Worm (Caenorhabditis elegans): ENCODE results near the gene C43F9.5.

The C43F9.5 gene

ce11 chrIV:10593570-10593969 lies 3.0 kb upstream of the C43F9.5 start, which contains the start of gene C43F9.7:
Gene C43F9.7 (minus strand): TSS chrIV:10593670.
- TF ChIP-seq dsc-1 (tag; optimal IDR thresholded peaks at IDR 0.05) (peak; percentile 24), sup-37 (GFP tag; optimal IDR thresholded peaks at IDR 0.05) (no peak)

ce11 chrIV:10589072-10589471 lies 1.5 kb downstream of the C43F9.5 start, which contains the start of gene C43F9.4:
Gene C43F9.4 (minus strand): TSS chrIV:10589172.
- no peak for TF ChIP-seq rnt-1 (tag; optimal IDR thresholded peaks at IDR 0.05)
- no peak for TF ChIP-seq snu-23 (GFP tag; optimal IDR thresholded peaks at IDR 0.05)
- no peak for TF ChIP-seq nhr-12 (tag; optimal IDR thresholded peaks at IDR 0.05)

ce11 chrIV:10584237-10584636 lies 6.3 kb downstream of the C43F9.5 start, which contains the start of gene oac-8:
Gene oac-8 (plus strand): TSS chrIV:10584537.
- TF ChIP-seq nhr-77 (tag; optimal IDR thresholded peaks at IDR 0.05) (no peak), mef-2 (tag; optimal IDR thresholded peaks at IDR 0.05) (no peak), snu-23 (GFP tag; optimal IDR thresholded peaks at IDR 0.05) (no peak), nhr-12 (tag; optimal IDR thresholded peaks at IDR 0.05) (no peak), nhr-71 (tag; optimal IDR thresholded peaks at IDR 0.05) (no peak), mdl-1 (tag; optimal IDR thresholded peaks at IDR 0.05) (no peak), ets-5 (GFP tag; IDR thresholded peaks at IDR 0.05) (no peak), C16A3.4 (tag; optimal IDR thresholded peaks at IDR 0.05) (no peak), unc-62 (GFP tag; optimal IDR thresholded peaks at IDR 0.05) (no peak), vab-15 (tag; optimal IDR thresholded peaks at IDR 0.05) (no peak), dpl-1 (GFP tag; optimal IDR thresholded peaks at IDR 0.05) (no peak), aly-2 (tag; optimal IDR thresholded peaks at IDR 0.05) (no peak), alr-1 (tag; optimal IDR thresholded peaks at IDR 0.05; ENCODE audit: borderline replicate concordance) (no peak), fkh-4 (tag; optimal IDR thresholded peaks at IDR 0.05; ENCODE audit: borderline replicate concordance) (no peak), ceh-8 (GFP tag; optimal IDR thresholded peaks at IDR 0.05) (no peak), snpc-4 (tag; optimal IDR thresholded peaks at IDR 0.05) (no peak), ces-1 (GFP tag; optimal IDR thresholded peaks at IDR 0.05) (no peak), dsc-1 (tag; optimal IDR thresholded peaks at IDR 0.05) (no peak), lin-35 (GFP tag; optimal IDR thresholded peaks at IDR 0.05) (no peak), jun-1 (tag; optimal IDR thresholded peaks at IDR 0.05) (no peak)

- TF ChIP-seq nhr-47 (tag; optimal IDR thresholded peaks at IDR 0.05) = no peak
- TF ChIP-seq snpc-4 (tag; optimal IDR thresholded peaks at IDR 0.05) = no peak
- TF ChIP-seq ceh-82 (tag; optimal IDR thresholded peaks at IDR 0.05) = no peak
- no peak for TF ChIP-seq tlp-1 (tag; optimal IDR thresholded peaks at IDR 0.05)
- no peak for TF ChIP-seq F16B12.6 (tag; optimal IDR thresholded peaks at IDR 0.05)
- TF ChIP-seq nhr-84 (tag; optimal IDR thresholded peaks at IDR 0.05) = no peak
- no peak for TF ChIP-seq unc-130 (tag; optimal IDR thresholded peaks at IDR 0.05)
- no peak for TF ChIP-seq nhr-28 (tag; optimal IDR thresholded peaks at IDR 0.05)
- TF ChIP-seq alr-1 (tag; optimal IDR thresholded peaks at IDR 0.05; ENCODE audit: borderline replicate concordance) = no peak
- TF ChIP-seq sup-37 (GFP tag; optimal IDR thresholded peaks at IDR 0.05) = no peak
- TF ChIP-seq elt-3 (tag; optimal IDR thresholded peaks at IDR 0.05) = no peak
- no peak for TF ChIP-seq nhr-237 (tag; optimal IDR thresholded peaks at IDR 0.05)
- no peak for TF ChIP-seq egl-13 (tag; optimal IDR thresholded peaks at IDR 0.05)
- no peak for TF ChIP-seq isw-1 (GFP tag; IDR thresholded peaks at IDR 0.05)
- TF ChIP-seq zag-1 (tag; optimal IDR thresholded peaks at IDR 0.05) = no peak
- no peak for TF ChIP-seq ceh-88 (GFP tag; IDR thresholded peaks at IDR 0.05)
- no peak for TF ChIP-seq hpl-2 (GFP tag; optimal IDR thresholded peaks at IDR 0.05)
Measured at ce11 chrIV:10578367-10578766, 12.2 kb downstream of the C43F9.5 start, which contains the start of gene lgc-43. Gene lgc-43 (plus strand): TSS chrIV:10578667.

ce11 chrIV:10577600-10577999 lies 12.9 kb downstream of the C43F9.5 start:
- TF ChIP-seq zip-4 (GFP tag; optimal IDR thresholded peaks at IDR 0.05) (no peak), elt-2 (tag; optimal IDR thresholded peaks at IDR 0.05) (peak; percentile 45), nhr-12 (tag; optimal IDR thresholded peaks at IDR 0.05) (no peak)
